Worm (Caenorhabditis elegans) whole organism, midembryonic: Measurements from ENCODE around the gene tftc-5.

Experiments used
- flt-1 ChIP-seq: fragments of 200-800 bp; sonication (Bioruptor generic); IDR thresholded peaks from 2 replicates; pipeline ENCODE4 v1.3.6; 2022; ENCODE audit warnings: missing genetic modification characterization, missing compliant biosample characterization
- klf-2 ChIP-seq: fragments of 200-800 bp; sonication (Bioruptor generic); conservative IDR thresholded peaks from 2 replicates; pipeline ENCODE4 v1.3.6; 2022; ENCODE audit warnings: missing genetic modification reagents, missing genetic modification characterization, missing compliant biosample characterization
- ztf-23 ChIP-seq: fragments of 200-800 bp; sonication (Bioruptor generic); IDR thresholded peaks from 2 replicates; pipeline ENCODE4 v1.3.6; 2022; ENCODE audit warnings: missing genetic modification reagents, missing genetic modification characterization, missing compliant biosample characterization

- TF ChIP-seq ztf-23 (GFP tag; lab: Robert Waterston, UW) (no peak), flt-1 (GFP tag; lab: Robert Waterston, UW) (no peak), klf-2 (GFP tag; lab: Robert Waterston, UW) (no peak)
Observed at ce11 chrIII:4019801-4020200, 2.2 kb upstream of the tftc-5 start, which contains the start of gene snpc-3.4.
